Fruit fly (Drosophila melanogaster) whole organism, embryonic: ENCODE data around the gene Dlg5.

Experiments used
- CG1647 ChIP-seq: fragments of 200-800 bp; sonication (Bioruptor generic); optimal IDR thresholded peaks from 3 replicates; lab custom pipeline; 2016; ENCODE audit warnings: missing biosample characterization, missing genetic modification characterization
- Xbp1 ChIP-seq: fragments of 200-800 bp; sonication (Bioruptor generic); optimal IDR thresholded peaks from 3 replicates; lab custom pipeline; 2016; ENCODE audit warnings: missing biosample characterization, mild to moderate bottlenecking, missing genetic modification characterization
- usp ChIP-seq: fragments of >200 bp; optimal IDR thresholded peaks from 2 replicates; lab custom pipeline; 2017; ENCODE audit warnings: missing biosample characterization, missing genetic modification characterization

dm6 chr2L:11553825-11554224 is 36.9 kb upstream of the Dlg5 start:
- TF ChIP-seq CG1647 (GFP tag; lab: Kevin White, UChicago) (no peak), Xbp1 (GFP tag; lab: Kevin White, UChicago) (no peak), usp (GFP tag; lab: Kevin White, UChicago) (no peak)
